Worm (Caenorhabditis elegans) whole organism, L4 larva: Measurements from ENCODE around the gene lin-42.

Experiments
- aly-2 ChIP-seq: sonication (generic microtip); optimal IDR thresholded peaks from 2 replicates; lab custom pipeline; 2018; ENCODE audit warnings: missing biosample characterization, missing genetic modification characterization
- mdl-1 ChIP-seq, 2 experiments: fragments of 150-350 bp in 1 of 2; sonication (generic microtip) in 1 of 2; optimal IDR thresholded peaks; 2 replicates each; lab custom pipeline; 2014 to 2017; ENCODE audit warnings: missing biosample characterization in 2 of 2, missing genetic modification characterization in 2 of 2
- unc-39 ChIP-seq: sonication (generic microtip); optimal IDR thresholded peaks from 2 replicates; lab custom pipeline; 2017; ENCODE audit warnings: missing biosample characterization, missing genetic modification characterization

DNA sequence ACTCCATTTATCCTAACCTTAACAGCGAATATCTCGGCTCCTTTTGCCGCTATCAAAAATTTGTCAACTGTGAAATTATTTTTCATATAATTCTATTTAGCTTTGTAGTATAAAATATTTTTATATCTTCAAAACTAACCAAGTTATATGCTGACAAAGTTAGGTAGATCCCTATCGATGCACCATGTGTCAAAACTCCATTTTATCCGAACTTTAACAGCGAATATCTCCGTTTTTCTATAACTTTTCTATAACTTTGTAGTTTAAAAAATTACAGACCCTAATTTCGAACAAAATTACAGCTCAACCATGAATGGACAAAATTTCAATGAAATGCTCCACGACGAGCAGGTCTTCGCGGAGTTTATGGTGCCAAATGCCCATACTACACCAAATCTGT lies 43.6 kb upstream of the lin-42 start, which contains the start of gene Y57G7A.2:
- TF ChIP-seq mdl-1 (tag; optimal IDR thresholded peaks at IDR 0.05; lab: Kevin White, UChicago): no peak
- TF ChIP-seq aly-2 (tag; lab: Kevin White, UChicago): no peak
- TF ChIP-seq unc-39: no peak
